Fruit fly (Drosophila melanogaster) whole organism, embryonic: ENCODE data around the gene Obp19c.
A peak's percentile ranks its signal among the peaks of the same experiment; 100 is the strongest.

Source experiments
- Atf6 ChIP-seq: fragments of 200-800 bp; sonication (Bioruptor generic); IDR thresholded peaks from 2 replicates; pipeline ENCODE4 v1.3.6; 2022; ENCODE audit warnings: missing biosample characterization, missing genetic modification characterization
- BEAF-32 ChIP-seq: fragments of 200-800 bp; sonication (Bioruptor generic); optimal IDR thresholded peaks from 3 replicates; lab custom pipeline; 2017; ENCODE audit warnings: missing biosample characterization, missing genetic modification characterization, mild to moderate bottlenecking, moderate library complexity, missing genetic modification reagents
- CG12659 ChIP-seq: fragments of 200-800 bp; sonication (Bioruptor generic); optimal IDR thresholded peaks from 3 replicates; lab custom pipeline; 2017; ENCODE audit warnings: mild to moderate bottlenecking, missing biosample characterization, missing genetic modification reagents, missing genetic modification characterization
- CG12744 ChIP-seq: fragments of 200-800 bp; sonication (Bioruptor generic); optimal IDR thresholded peaks from 2 replicates; lab custom pipeline; 2016; ENCODE audit warnings: missing biosample characterization, missing genetic modification characterization
- CG13775 ChIP-seq: fragments of 200-800 bp; sonication (Bioruptor generic); optimal IDR thresholded peaks from 3 replicates; lab custom pipeline; 2017; ENCODE audit warnings: missing biosample characterization, mild to moderate bottlenecking, missing genetic modification characterization
- CG14014 ChIP-seq: fragments of 200-800 bp; sonication (Bioruptor generic); IDR thresholded peaks from 2 replicates; pipeline ENCODE4 v1.3.6; 2022; ENCODE audit warnings: missing biosample characterization, missing genetic modification characterization
- CG14667 ChIP-seq: fragments of 200-800 bp; sonication (Bioruptor generic); IDR thresholded peaks from 2 replicates; pipeline ENCODE4 v1.3.6; 2022; ENCODE audit warnings: missing biosample characterization, missing genetic modification characterization
- CG1602 ChIP-seq: fragments of 200-800 bp; sonication (Bioruptor generic); optimal IDR thresholded peaks from 3 replicates; lab custom pipeline; 2016; ENCODE audit warnings: missing biosample characterization, missing genetic modification characterization
- CG17385 ChIP-seq: fragments of 200-800 bp; sonication (Bioruptor generic); optimal IDR thresholded peaks from 3 replicates; lab custom pipeline; 2018; ENCODE audit warnings: missing biosample characterization, mild to moderate bottlenecking, missing genetic modification characterization
- CG18599 ChIP-seq: fragments of 200-800 bp; sonication (Bioruptor generic); optimal IDR thresholded peaks from 3 replicates; lab custom pipeline; 2017; ENCODE audit warnings: missing biosample characterization, missing genetic modification characterization, mild to moderate bottlenecking, moderate library complexity, missing genetic modification reagents
- CG18619 ChIP-seq: fragments of 200-800 bp; sonication (Bioruptor generic); optimal IDR thresholded peaks from 3 replicates; lab custom pipeline; 2017; ENCODE audit warnings: missing biosample characterization, mild to moderate bottlenecking, missing genetic modification characterization
- CG2116 ChIP-seq: fragments of 200-800 bp; sonication (Bioruptor generic); optimal IDR thresholded peaks from 3 replicates; lab custom pipeline; 2018; ENCODE audit warnings: missing biosample characterization, mild to moderate bottlenecking, missing genetic modification characterization
- CG2120 ChIP-seq: fragments of 200-800 bp; sonication (Bioruptor generic); optimal IDR thresholded peaks from 3 replicates; lab custom pipeline; 2016; ENCODE audit warnings: missing biosample characterization, missing genetic modification characterization
- CG2199 ChIP-seq: fragments of 200-800 bp; sonication (Bioruptor generic); IDR thresholded peaks from 3 replicates; pipeline ENCODE4 v1.3.6; 2022; ENCODE audit warnings: missing biosample characterization, missing genetic modification characterization
- CG2678 ChIP-seq: fragments of 200-800 bp; sonication (Bioruptor generic); optimal IDR thresholded peaks from 3 replicates; lab custom pipeline; 2019; ENCODE audit warnings: missing biosample characterization, mild to moderate bottlenecking, missing genetic modification characterization, moderate library complexity
- CG2875 ChIP-seq: fragments of 200-800 bp; sonication (Bioruptor generic); optimal IDR thresholded peaks from 2 replicates; lab custom pipeline; 2017; ENCODE audit warnings: missing biosample characterization, mild to moderate bottlenecking, missing genetic modification characterization, missing genetic modification reagents
- CG30403 ChIP-seq: fragments of 200-800 bp; sonication (Bioruptor generic); optimal IDR thresholded peaks from 3 replicates; lab custom pipeline; 2016; ENCODE audit warnings: missing biosample characterization, missing genetic modification characterization
- CG3847 ChIP-seq: fragments of 200-800 bp; sonication (Bioruptor generic); IDR thresholded peaks from 2 replicates; pipeline ENCODE4 v1.3.6; 2022; ENCODE audit warnings: missing biosample characterization, missing genetic modification characterization
- CG4404 ChIP-seq: fragments of 200-800 bp; sonication (Bioruptor generic); IDR thresholded peaks from 2 replicates; pipeline ENCODE4 v1.3.6; 2022; ENCODE audit warnings: missing biosample characterization, missing genetic modification characterization
- CG4424 ChIP-seq: fragments of 200-800 bp; sonication (Bioruptor generic); optimal IDR thresholded peaks from 3 replicates; lab custom pipeline; 2016; ENCODE audit warnings: missing biosample characterization, missing genetic modification characterization
- CG7556 ChIP-seq: fragments of 200-800 bp; sonication (Bioruptor generic); optimal IDR thresholded peaks from 2 replicates; lab custom pipeline; 2017; ENCODE audit warnings: missing biosample characterization, mild to moderate bottlenecking, missing genetic modification characterization
- CG7839 ChIP-seq: fragments of 200-800 bp; sonication (Bioruptor generic); optimal IDR thresholded peaks from 3 replicates; lab custom pipeline; 2018; ENCODE audit warnings: missing biosample characterization, mild to moderate bottlenecking, missing genetic modification characterization, moderate library complexity
- CG9609 ChIP-seq: fragments of 200-800 bp; sonication (Bioruptor generic); optimal IDR thresholded peaks from 3 replicates; lab custom pipeline; 2016; ENCODE audit warnings: missing biosample characterization, missing genetic modification characterization
- Dbx ChIP-seq: fragments of 200-800 bp; sonication (Bioruptor generic); IDR thresholded peaks from 3 replicates; pipeline ENCODE4 v1.3.6; 2022; ENCODE audit warnings: missing biosample characterization, missing genetic modification characterization
- Dref ChIP-seq: fragments of 200-800 bp; sonication (Bioruptor generic); IDR thresholded peaks from 2 replicates; pipeline ENCODE4 v1.3.6; 2022; ENCODE audit warnings: missing biosample characterization, missing genetic modification characterization
- E2f2 ChIP-seq: fragments of 200-800 bp; sonication (Bioruptor generic); IDR thresholded peaks from 2 replicates; pipeline ENCODE4 v1.3.6; 2022; ENCODE audit warnings: missing biosample characterization, missing genetic modification characterization
- HLH54F ChIP-seq: fragments of 200-800 bp; sonication (Bioruptor generic); optimal IDR thresholded peaks from 3 replicates; lab custom pipeline; 2016; ENCODE audit warnings: missing biosample characterization, missing genetic modification characterization
- Hr3 ChIP-seq: fragments of 200-800 bp; sonication (Bioruptor generic); optimal IDR thresholded peaks from 3 replicates; lab custom pipeline; 2016; ENCODE audit warnings: missing biosample characterization, missing genetic modification characterization
- Hr51 ChIP-seq, 2 experiments: fragments of 200-800 bp; sonication (Bioruptor generic); optimal IDR thresholded peaks; 2 replicates in 1 of 2; 3 replicates in 1 of 2; lab custom pipeline; 2016 to 2018; ENCODE audit warnings: missing biosample characterization in 2 of 2, missing genetic modification characterization in 2 of 2, mild to moderate bottlenecking in 1 of 2, moderate library complexity in 1 of 2
- Rfx ChIP-seq: fragments of 200-800 bp; sonication (Bioruptor generic); IDR thresholded peaks from 2 replicates; pipeline ENCODE4 v1.3.6; 2022; ENCODE audit warnings: missing biosample characterization, missing genetic modification characterization
- Scr ChIP-seq: fragments of 200-800 bp; sonication (Bioruptor generic); IDR thresholded peaks from 2 replicates; pipeline ENCODE4 v1.3.6; 2022; ENCODE audit warnings: missing biosample characterization, missing genetic modification characterization; ENCODE audit not compliant: partially characterized antibody
- Sox102F ChIP-seq: fragments of 200-800 bp; sonication (Bioruptor generic); optimal IDR thresholded peaks from 2 replicates; lab custom pipeline; 2018; ENCODE audit warnings: missing biosample characterization, mild to moderate bottlenecking, missing genetic modification characterization, moderate library complexity
- YL-1 ChIP-seq: fragments of 200-800 bp; sonication (Bioruptor generic); optimal IDR thresholded peaks from 3 replicates; lab custom pipeline; 2017; ENCODE audit warnings: missing biosample characterization, mild to moderate bottlenecking, missing genetic modification characterization
- bcd ChIP-seq: fragments of 200-800 bp; sonication (Bioruptor generic); optimal IDR thresholded peaks from 2 replicates; lab custom pipeline; 2017; ENCODE audit warnings: missing biosample characterization, mild to moderate bottlenecking, missing genetic modification characterization
- chif ChIP-seq, 2 experiments: fragments of 200-800 bp; sonication (Bioruptor generic); optimal IDR thresholded peaks; 3 replicates each; lab custom pipeline; 2016; ENCODE audit warnings: missing biosample characterization in 2 of 2, missing genetic modification characterization in 2 of 2
- danr ChIP-seq: fragments of 200-800 bp; sonication (Bioruptor generic); IDR thresholded peaks from 2 replicates; pipeline ENCODE4 v1.3.6; 2022; ENCODE audit warnings: missing biosample characterization, missing genetic modification characterization
- dati ChIP-seq: fragments of 200-800 bp; sonication (Bioruptor generic); IDR thresholded peaks from 2 replicates; pipeline ENCODE4 v1.3.6; 2022; ENCODE audit warnings: missing biosample characterization, missing genetic modification characterization
- dm ChIP-seq: fragments of 200-800 bp; sonication (Bioruptor generic); optimal IDR thresholded peaks from 3 replicates; lab custom pipeline; 2016; ENCODE audit warnings: missing biosample characterization, missing genetic modification characterization
- dysf ChIP-seq: fragments of 200-800 bp; sonication (Bioruptor generic); IDR thresholded peaks from 3 replicates; pipeline ENCODE4 v1.3.6; 2022; ENCODE audit warnings: missing biosample characterization, missing genetic modification characterization
- gem ChIP-seq: fragments of 200-800 bp; sonication (Bioruptor generic); optimal IDR thresholded peaks from 2 replicates; lab custom pipeline; 2019; ENCODE audit warnings: missing biosample characterization, mild to moderate bottlenecking, missing genetic modification characterization, moderate library complexity
- ind ChIP-seq: fragments of 200-800 bp; sonication (Bioruptor generic); optimal IDR thresholded peaks from 3 replicates; lab custom pipeline; 2016; ENCODE audit warnings: missing biosample characterization, missing genetic modification characterization
- kah ChIP-seq: fragments of 200-800 bp; sonication (Bioruptor generic); optimal IDR thresholded peaks from 2 replicates; lab custom pipeline; 2018; ENCODE audit warnings: missing biosample characterization, mild to moderate bottlenecking, missing genetic modification characterization
- nerfin-2 ChIP-seq: fragments of 200-800 bp; sonication (Bioruptor generic); IDR thresholded peaks from 2 replicates; pipeline ENCODE4 v1.3.6; 2022; ENCODE audit warnings: missing biosample characterization, missing genetic modification characterization; ENCODE audit not compliant: partially characterized antibody
- nmo ChIP-seq: fragments of 200-800 bp; sonication (Bioruptor generic); optimal IDR thresholded peaks from 2 replicates; lab custom pipeline; 2018; ENCODE audit warnings: missing biosample characterization, mild to moderate bottlenecking, missing genetic modification characterization, moderate library complexity
- pzg ChIP-seq: fragments of 200-800 bp; sonication (Bioruptor generic); optimal IDR thresholded peaks from 3 replicates; lab custom pipeline; 2018; ENCODE audit warnings: missing biosample characterization, mild to moderate bottlenecking, missing genetic modification characterization, moderate library complexity
- row ChIP-seq: fragments of 200-800 bp; sonication (Bioruptor generic); IDR thresholded peaks from 3 replicates; pipeline ENCODE4 v1.3.6; 2022; ENCODE audit warnings: missing biosample characterization, missing genetic modification characterization
- sens ChIP-seq: fragments of 200-800 bp; sonication (Bioruptor generic); peaks from one replicate; lab custom pipeline; 2016; ENCODE audit warnings: missing biosample characterization, missing genetic modification characterization
- z ChIP-seq: fragments of 200-800 bp; sonication (Bioruptor generic); IDR thresholded peaks from 3 replicates; pipeline ENCODE4 v1.3.6; 2022; ENCODE audit warnings: missing biosample characterization, missing genetic modification characterization

Gene Obp19c

DNA sequence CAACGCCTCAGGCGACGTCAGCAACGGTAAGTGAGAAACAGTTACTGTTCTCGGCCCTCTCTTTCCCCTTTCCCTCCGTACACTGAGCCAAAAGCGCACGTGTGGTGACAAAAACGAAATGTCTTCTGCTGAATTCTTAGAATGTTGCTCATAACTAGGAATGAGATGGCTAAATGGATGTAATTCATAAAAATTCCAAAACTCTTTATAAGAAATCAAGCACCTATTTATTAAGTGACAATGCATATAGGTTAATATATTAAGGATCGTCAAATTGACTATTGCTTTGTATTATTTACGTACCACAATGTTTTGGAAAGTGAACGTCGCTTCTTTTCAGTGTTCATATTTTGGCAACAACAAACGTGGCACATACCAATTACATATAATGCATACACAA lies 15.8 kb upstream of the Obp19c start (continued):
- peak; percentile 17 for TF ChIP-seq CG12659 (GFP tag; lab: Kevin White, UChicago)
- peak; percentile 53; the same call in 2 of the 3 replicates for TF ChIP-seq row (GFP tag; lab: Robert Waterston, UW)
- TF ChIP-seq CG4424 (GFP tag; lab: Kevin White, UChicago): peak; percentile 2
- TF ChIP-seq Hr3 (GFP tag; lab: Kevin White, UChicago): peak; percentile 9
- TF ChIP-seq CG7556 (GFP tag; lab: Kevin White, UChicago): peak; percentile 59
- no peak for TF ChIP-seq YL-1 (GFP tag; lab: Kevin White, UChicago)
- peak; percentile 33 for TF ChIP-seq Sox102F (GFP tag; lab: Kevin White, UChicago)
- peak; percentile 37 for TF ChIP-seq CG17385 (GFP tag; lab: Kevin White, UChicago)
- TF ChIP-seq CG4404 (GFP tag; lab: Robert Waterston, UW): no peak
- TF ChIP-seq Atf6 (GFP tag; lab: Robert Waterston, UW): peak; percentile 60
- TF ChIP-seq z (GFP tag; lab: Robert Waterston, UW): no peak
- TF ChIP-seq CG9609 (GFP tag; lab: Kevin White, UChicago): no peak
- no peak for TF ChIP-seq CG3847
- no peak for TF ChIP-seq nerfin-2 (GFP tag; lab: Robert Waterston, UW)
- peak; percentile 13 for TF ChIP-seq CG13775
- no peak for TF ChIP-seq CG14667
- 0 out of 2 replicates have a peak, but pooled peaks have one; percentile 7 for TF ChIP-seq Rfx (GFP tag; lab: Robert Waterston, UW)
- no peak for TF ChIP-seq CG2116 (GFP tag; lab: Kevin White, UChicago)
- no peak for TF ChIP-seq danr (GFP tag; lab: Robert Waterston, UW)
- no peak for TF ChIP-seq kah
- TF ChIP-seq CG2678 (tag; lab: Kevin White, UChicago): peak; percentile 69
- no peak for TF ChIP-seq dati (GFP tag; lab: Robert Waterston, UW)
- no peak for TF ChIP-seq dm
- peak; percentile 15 for TF ChIP-seq ind (GFP tag; lab: Kevin White, UChicago)
- 0 out of 3 replicates have a peak, but pooled peaks have one; percentile 31 for TF ChIP-seq Dbx

DNA sequence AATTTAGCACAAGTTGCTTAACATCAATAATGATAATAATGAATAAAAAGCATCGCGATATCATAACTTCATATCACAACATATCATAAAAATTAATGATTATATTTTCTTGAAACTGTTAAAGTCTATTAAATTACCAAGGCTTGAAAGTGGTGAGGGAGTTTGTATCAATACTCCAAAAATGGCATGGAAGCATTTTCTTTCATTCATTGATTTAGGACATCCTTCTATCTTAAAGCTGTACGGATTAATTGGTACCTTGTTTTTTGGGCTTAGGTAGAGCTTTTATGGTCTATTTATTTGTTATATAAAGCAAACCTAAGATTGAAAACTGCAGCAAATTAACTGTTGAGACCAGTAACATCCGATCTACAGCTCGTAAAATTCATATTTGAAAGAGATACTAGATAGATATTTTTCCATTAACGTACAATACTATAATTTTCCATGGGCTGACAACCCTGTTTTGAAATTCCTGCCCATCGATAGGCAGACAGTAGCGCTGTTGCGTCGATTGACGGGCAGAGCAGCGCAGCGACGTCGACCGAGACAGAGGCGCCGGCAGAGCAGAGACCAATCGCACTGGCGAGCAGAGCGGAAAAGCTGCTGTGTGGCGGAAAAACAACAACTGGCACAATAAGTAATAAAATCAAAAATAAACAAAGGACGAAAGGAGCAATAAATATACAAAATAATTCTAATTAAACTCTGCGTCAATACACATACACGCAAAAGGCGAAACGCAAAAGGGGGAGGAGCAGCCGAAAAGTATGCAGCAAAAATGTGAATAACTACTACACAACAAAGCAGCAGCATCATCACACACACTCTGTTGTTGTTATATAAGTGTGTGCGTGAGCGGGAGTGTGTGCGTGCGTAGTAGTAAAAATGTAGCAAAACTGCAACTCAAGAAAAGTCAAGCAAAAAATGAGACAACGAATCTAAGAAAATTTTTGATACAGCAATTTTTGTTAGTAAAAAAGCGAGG lies 14.9 kb upstream of the Obp19c start, which contains the start of gene CG1695:
Gene CG1695, plus strand, starts transcription at position 606 of the 988 bp plus-strand sequence.
- no peak for TF ChIP-seq CG9609 (GFP tag; lab: Kevin White, UChicago)
- TF ChIP-seq dysf (GFP tag; lab: Robert Waterston, UW): 0 out of 3 replicates have a peak, but pooled peaks have one; percentile 28
- no peak for TF ChIP-seq CG2875 (GFP tag; lab: Kevin White, UChicago)
- peak; percentile 35; the same call in 1 of the 2 replicates for TF ChIP-seq E2f2 (GFP tag; lab: Robert Waterston, UW)
- peak; percentile 45 for TF ChIP-seq CG2120 (GFP tag; lab: Kevin White, UChicago)
- peak; percentile 19 for TF ChIP-seq CG18619 (GFP tag; lab: Kevin White, UChicago)
- peak; percentile 42 for TF ChIP-seq BEAF-32 (GFP tag; lab: Kevin White, UChicago)
- TF ChIP-seq sens (GFP tag; lab: Kevin White, UChicago): peak; percentile 90
- TF ChIP-seq CG14014 (GFP tag; lab: Robert Waterston, UW): no peak
- TF ChIP-seq CG1602 (GFP tag; lab: Kevin White, UChicago): peak; percentile 3
- peak in 1 of 2 experiments; percentile 6 for TF ChIP-seq chif (GFP tag; optimal IDR thresholded peaks at IDR 0.05; lab: Kevin White, UChicago)
- TF ChIP-seq CG18599 (GFP tag; lab: Kevin White, UChicago): peak; percentile 29
- TF ChIP-seq CG30403 (GFP tag; lab: Kevin White, UChicago): peak; percentile 53
- TF ChIP-seq gem (tag; lab: Kevin White, UChicago): peak; percentile 41
- TF ChIP-seq CG7839: peak; percentile 32
- TF ChIP-seq bcd (GFP tag; lab: Kevin White, UChicago): peak; percentile 16
- TF ChIP-seq CG2199 (GFP tag; lab: Robert Waterston, UW): no peak
- TF ChIP-seq Hr51 (GFP tag; optimal IDR thresholded peaks at IDR 0.05; lab: Kevin White, UChicago): peak in 1 of 2 experiments; percentile 39
- no peak for TF ChIP-seq CG12744 (GFP tag; lab: Kevin White, UChicago)
- TF ChIP-seq nmo (GFP tag; lab: Kevin White, UChicago): peak; percentile 28
- TF ChIP-seq HLH54F (GFP tag; lab: Kevin White, UChicago): peak; percentile 1
- TF ChIP-seq Dref: peak; percentile 59
- TF ChIP-seq pzg (GFP tag; lab: Kevin White, UChicago): peak; percentile 23
- TF ChIP-seq Scr (GFP tag; lab: Robert Waterston, UW): peak; percentile 27; the same call in 1 of the 2 replicates
